Fruit fly (Drosophila melanogaster) whole organism, embryonic: ENCODE data around the gene CG13032.
A peak's percentile ranks its signal among the peaks of the same experiment; 100 is the strongest.

ENCODE experiments used
- B-H1 ChIP-seq: fragments of 200-800 bp; sonication (Bioruptor generic); IDR thresholded peaks from 3 replicates; pipeline ENCODE4 v1.3.6; 2022; ENCODE audit warnings: missing biosample characterization, missing genetic modification characterization
- CG10267 ChIP-seq: fragments of 200-800 bp; sonication (Bioruptor generic); optimal IDR thresholded peaks from 2 replicates; lab custom pipeline; 2018; ENCODE audit warnings: missing biosample characterization, mild to moderate bottlenecking, missing genetic modification characterization, moderate library complexity
- CG11085 ChIP-seq: fragments of 200-800 bp; sonication (Bioruptor generic); IDR thresholded peaks from 2 replicates; pipeline ENCODE4 v1.3.6; 2022; ENCODE audit warnings: missing biosample characterization, missing genetic modification characterization
- CG12942 ChIP-seq: fragments of 200-800 bp; sonication (Bioruptor generic); optimal IDR thresholded peaks from 3 replicates; lab custom pipeline; 2016; ENCODE audit warnings: missing biosample characterization, missing genetic modification characterization
- CG13123 ChIP-seq: fragments of 200-800 bp; sonication (Bioruptor generic); optimal IDR thresholded peaks from 2 replicates; lab custom pipeline; 2016; ENCODE audit warnings: missing biosample characterization, missing genetic modification characterization
- CG13424 ChIP-seq: fragments of 200-800 bp; sonication (Bioruptor generic); optimal IDR thresholded peaks from 2 replicates; lab custom pipeline; 2019; ENCODE audit warnings: missing biosample characterization, mild to moderate bottlenecking, missing genetic modification characterization, moderate library complexity
- CG13775 ChIP-seq: fragments of 200-800 bp; sonication (Bioruptor generic); optimal IDR thresholded peaks from 3 replicates; lab custom pipeline; 2017; ENCODE audit warnings: missing biosample characterization, mild to moderate bottlenecking, missing genetic modification characterization
- CG17385 ChIP-seq: fragments of 200-800 bp; sonication (Bioruptor generic); optimal IDR thresholded peaks from 3 replicates; lab custom pipeline; 2018; ENCODE audit warnings: missing biosample characterization, mild to moderate bottlenecking, missing genetic modification characterization
- CG18262 ChIP-seq: fragments of 200-800 bp; optimal IDR thresholded peaks from 3 replicates; lab custom pipeline; 2019; ENCODE audit warnings: missing biosample characterization, mild to moderate bottlenecking, missing genetic modification characterization, moderate library complexity
- CG18764 ChIP-seq: fragments of 200-800 bp; sonication (Bioruptor generic); optimal IDR thresholded peaks from 3 replicates; lab custom pipeline; 2016; ENCODE audit warnings: missing biosample characterization, missing genetic modification characterization
- CG2875 ChIP-seq: fragments of 200-800 bp; sonication (Bioruptor generic); optimal IDR thresholded peaks from 2 replicates; lab custom pipeline; 2017; ENCODE audit warnings: missing biosample characterization, mild to moderate bottlenecking, missing genetic modification characterization, missing genetic modification reagents
- CG32532 ChIP-seq: fragments of 200-800 bp; sonication (Bioruptor generic); IDR thresholded peaks from 2 replicates; pipeline ENCODE4 v1.3.6; 2022; ENCODE audit warnings: missing biosample characterization, missing genetic modification characterization
- CG32772 ChIP-seq: fragments of 200-800 bp; sonication (Bioruptor generic); IDR thresholded peaks from 2 replicates; pipeline ENCODE4 v1.3.6; 2022; ENCODE audit warnings: missing biosample characterization, missing genetic modification characterization
- CG34224 ChIP-seq: fragments of 200-800 bp; sonication (Bioruptor generic); IDR thresholded peaks from 3 replicates; pipeline ENCODE4 v1.3.6; 2022; ENCODE audit warnings: missing biosample characterization, missing genetic modification characterization; ENCODE audit not compliant: partially characterized antibody
- CG4820 ChIP-seq: fragments of 200-800 bp; sonication (Bioruptor generic); optimal IDR thresholded peaks from 3 replicates; lab custom pipeline; 2016; ENCODE audit warnings: missing biosample characterization, missing genetic modification characterization
- CG8765 ChIP-seq: fragments of 200-800 bp; sonication (Bioruptor generic); IDR thresholded peaks from 2 replicates; pipeline ENCODE4 v1.3.6; 2022; ENCODE audit warnings: missing biosample characterization, missing genetic modification characterization
- CG9932 ChIP-seq: fragments of 200-800 bp; sonication (Bioruptor generic); IDR thresholded peaks from 2 replicates; pipeline ENCODE4 v1.3.6; 2022; ENCODE audit warnings: missing biosample characterization, missing genetic modification characterization
- CHES-1-like ChIP-seq: fragments of 200-800 bp; sonication (Bioruptor generic); optimal IDR thresholded peaks from 2 replicates; lab custom pipeline; 2016; ENCODE audit warnings: missing biosample characterization, missing genetic modification characterization
- CTCF ChIP-seq: fragments of 200-800 bp; sonication (Bioruptor generic); optimal IDR thresholded peaks from 2 replicates; lab custom pipeline; 2017; ENCODE audit warnings: missing biosample characterization, mild to moderate bottlenecking, missing genetic modification characterization, moderate library complexity
- Doc3 ChIP-seq: fragments of 200-800 bp; sonication (Bioruptor generic); IDR thresholded peaks from 3 replicates; pipeline ENCODE4 v1.3.6; 2022; ENCODE audit warnings: missing biosample characterization, missing genetic modification characterization; ENCODE audit not compliant: partially characterized antibody
- HLH54F ChIP-seq: fragments of 200-800 bp; sonication (Bioruptor generic); optimal IDR thresholded peaks from 3 replicates; lab custom pipeline; 2016; ENCODE audit warnings: missing biosample characterization, missing genetic modification characterization
- HmgD ChIP-seq: fragments of 200-800 bp; sonication (Bioruptor generic); optimal IDR thresholded peaks from 3 replicates; lab custom pipeline; 2016; ENCODE audit warnings: missing biosample characterization, missing genetic modification characterization
- HmgZ ChIP-seq: fragments of 200-800 bp; sonication (Bioruptor generic); optimal IDR thresholded peaks from 2 replicates; lab custom pipeline; 2018; ENCODE audit warnings: missing biosample characterization, mild to moderate bottlenecking, missing genetic modification characterization
- Hmx ChIP-seq: fragments of 200-800 bp; sonication (Bioruptor generic); optimal IDR thresholded peaks from 2 replicates; lab custom pipeline; 2016; ENCODE audit warnings: missing biosample characterization, missing genetic modification characterization
- Kr ChIP-seq: fragments of 200-800 bp; sonication (Bioruptor generic); optimal IDR thresholded peaks from 2 replicates; lab custom pipeline; 2017; ENCODE audit warnings: missing biosample characterization, mild to moderate bottlenecking, missing genetic modification characterization
- Poxn ChIP-seq: fragments of 200-800 bp; sonication (Bioruptor generic); IDR thresholded peaks from 2 replicates; pipeline ENCODE4 v1.3.6; 2022; ENCODE audit warnings: missing biosample characterization, missing genetic modification characterization
- Ptx1 ChIP-seq: fragments of 200-800 bp; sonication (Bioruptor generic); IDR thresholded peaks from 2 replicates; pipeline ENCODE4 v1.3.6; 2022; ENCODE audit warnings: missing biosample characterization, missing genetic modification characterization
- Rx ChIP-seq: fragments of 200-800 bp; sonication (Bioruptor generic); IDR thresholded peaks from 2 replicates; pipeline ENCODE4 v1.3.6; 2022; ENCODE audit warnings: missing biosample characterization, missing genetic modification characterization
- Sox102F ChIP-seq: fragments of 200-800 bp; sonication (Bioruptor generic); optimal IDR thresholded peaks from 2 replicates; lab custom pipeline; 2018; ENCODE audit warnings: missing biosample characterization, mild to moderate bottlenecking, missing genetic modification characterization, moderate library complexity
- Xbp1 ChIP-seq: fragments of 200-800 bp; sonication (Bioruptor generic); optimal IDR thresholded peaks from 3 replicates; lab custom pipeline; 2016; ENCODE audit warnings: missing biosample characterization, mild to moderate bottlenecking, missing genetic modification characterization
- YL-1 ChIP-seq: fragments of 200-800 bp; sonication (Bioruptor generic); optimal IDR thresholded peaks from 3 replicates; lab custom pipeline; 2017; ENCODE audit warnings: missing biosample characterization, mild to moderate bottlenecking, missing genetic modification characterization
- dysf ChIP-seq: fragments of 200-800 bp; sonication (Bioruptor generic); IDR thresholded peaks from 3 replicates; pipeline ENCODE4 v1.3.6; 2022; ENCODE audit warnings: missing biosample characterization, missing genetic modification characterization
- gsb ChIP-seq: fragments of 200-800 bp; sonication (Bioruptor generic); IDR thresholded peaks from 2 replicates; pipeline ENCODE4 v1.3.6; 2022; ENCODE audit warnings: missing biosample characterization, missing genetic modification characterization
- kni ChIP-seq: fragments of 200-800 bp; sonication (Bioruptor generic); optimal IDR thresholded peaks from 3 replicates; lab custom pipeline; 2017; ENCODE audit warnings: mild to moderate bottlenecking, missing biosample characterization, missing genetic modification reagents, missing genetic modification characterization
- p53 ChIP-seq: fragments of 200-800 bp; sonication (Bioruptor generic); optimal IDR thresholded peaks from 2 replicates; lab custom pipeline; 2016; ENCODE audit warnings: missing biosample characterization, missing genetic modification characterization
- schlank ChIP-seq: fragments of 200-800 bp; sonication (Bioruptor generic); optimal IDR thresholded peaks from 2 replicates; lab custom pipeline; 2018; ENCODE audit warnings: missing biosample characterization, mild to moderate bottlenecking, missing genetic modification characterization
- sens ChIP-seq: fragments of 200-800 bp; sonication (Bioruptor generic); peaks from one replicate; lab custom pipeline; 2016; ENCODE audit warnings: missing biosample characterization, missing genetic modification characterization
- zen ChIP-seq: fragments of 200-800 bp; sonication (Bioruptor generic); optimal IDR thresholded peaks from 3 replicates; lab custom pipeline; 2018; ENCODE audit warnings: missing biosample characterization, mild to moderate bottlenecking, missing genetic modification characterization, moderate library complexity

CG13032 gene

dm6 chr3L:16704251-16704650 is 30.5 kb downstream of the CG13032 start (continued):
- no peak for TF ChIP-seq Ptx1 (GFP tag; lab: Robert Waterston, UW)
- no peak for TF ChIP-seq CG13123
- no peak for TF ChIP-seq CG9932 (GFP tag; lab: Robert Waterston, UW)
- TF ChIP-seq Xbp1 (GFP tag; lab: Kevin White, UChicago) = no peak
- no peak for TF ChIP-seq dysf
- TF ChIP-seq CG12942 (GFP tag; lab: Kevin White, UChicago) = no peak
- no peak for TF ChIP-seq B-H1 (GFP tag; lab: Robert Waterston, UW)
- no peak for TF ChIP-seq CG8765 (GFP tag; lab: Robert Waterston, UW)
- TF ChIP-seq CG4820 (GFP tag; lab: Kevin White, UChicago) = no peak
- no peak for TF ChIP-seq CG32772
- no peak for TF ChIP-seq Rx (GFP tag; lab: Robert Waterston, UW)
- no peak for TF ChIP-seq CG18764 (GFP tag; lab: Kevin White, UChicago)
- no peak for TF ChIP-seq p53 (GFP tag; lab: Kevin White, UChicago)
- no peak for TF ChIP-seq sens (GFP tag; lab: Kevin White, UChicago)
- TF ChIP-seq kni = peak; percentile 51
- TF ChIP-seq CG18262 = no peak
- no peak for TF ChIP-seq HmgZ
- TF ChIP-seq zen = no peak
- TF ChIP-seq Kr (GFP tag; lab: Kevin White, UChicago) = no peak
- TF ChIP-seq Doc3 = no peak
- TF ChIP-seq CG11085 = no peak
- no peak for TF ChIP-seq CG13424 (tag; lab: Kevin White, UChicago)
- no peak for TF ChIP-seq schlank (tag; lab: Kevin White, UChicago)
- TF ChIP-seq CG17385 (GFP tag; lab: Kevin White, UChicago) = no peak
- no peak for TF ChIP-seq Poxn (GFP tag; lab: Robert Waterston, UW)

- no peak for TF ChIP-seq CHES-1-like (GFP tag; lab: Kevin White, UChicago)
- TF ChIP-seq Hmx (GFP tag; lab: Kevin White, UChicago) = no peak
- no peak for TF ChIP-seq gsb (GFP tag; lab: Robert Waterston, UW)
- TF ChIP-seq CG13775 (GFP tag; lab: Kevin White, UChicago) = no peak
- peak; percentile 7 for TF ChIP-seq CG18262
- no peak for TF ChIP-seq schlank (tag; lab: Kevin White, UChicago)
- no peak for TF ChIP-seq YL-1 (GFP tag; lab: Kevin White, UChicago)
- no peak for TF ChIP-seq CG2875 (GFP tag; lab: Kevin White, UChicago)
- no peak for TF ChIP-seq CG34224 (GFP tag; lab: Robert Waterston, UW)
- TF ChIP-seq sens (GFP tag; lab: Kevin White, UChicago) = peak; percentile 11
- no peak for TF ChIP-seq CG10267 (tag; lab: Kevin White, UChicago)
- TF ChIP-seq Sox102F (GFP tag; lab: Kevin White, UChicago) = peak; percentile 24
- TF ChIP-seq HLH54F (GFP tag; lab: Kevin White, UChicago) = no peak
- TF ChIP-seq, all 482 proteins: peak for 3
Measured at dm6 chr3L:16704673-16705072, 30.9 kb downstream of the CG13032 start, which contains the start of gene CG9692. CG9692 (plus strand) TSS chr3L:16704973.

DNA sequence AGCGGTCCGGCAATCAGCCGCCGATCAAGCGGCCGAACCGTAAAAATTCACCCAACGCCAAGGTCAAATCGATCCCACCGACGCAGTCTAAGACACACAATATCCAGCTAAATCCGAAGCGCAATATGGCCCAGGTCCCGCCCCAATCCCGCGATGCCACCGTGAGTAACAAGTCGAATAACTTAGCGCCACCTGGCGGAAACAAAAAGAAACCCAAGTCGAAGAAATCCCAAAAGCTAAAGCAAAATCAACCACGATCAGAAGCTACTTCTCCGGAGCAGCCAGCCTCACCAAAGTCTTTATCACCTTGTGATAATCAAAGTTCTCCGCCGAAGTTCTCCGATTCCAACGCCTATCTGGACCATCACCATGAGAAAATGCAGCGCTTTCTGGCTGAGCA is 31.9 kb downstream of the CG13032 start:
- TF ChIP-seq CG32532 (GFP tag; lab: Robert Waterston, UW) (no peak), HmgD (GFP tag; lab: Kevin White, UChicago) (no peak), CTCF (GFP tag; lab: Kevin White, UChicago) (peak; percentile 84)
